Fruit fly (Drosophila melanogaster) whole organism, embryonic: ENCODE data around the gene Rh2.

Experiments
- Antp ChIP-seq: fragments of 200-800 bp; sonication (Bioruptor generic); optimal IDR thresholded peaks from 3 replicates; lab custom pipeline; 2016; ENCODE audit warnings: missing biosample characterization, missing genetic modification characterization
- Bteb2 ChIP-seq: fragments of 200-800 bp; sonication (Bioruptor generic); optimal IDR thresholded peaks from 2 replicates; lab custom pipeline; 2016; ENCODE audit warnings: missing biosample characterization, missing genetic modification characterization
- CG11560 ChIP-seq: fragments of 200-800 bp; sonication (Bioruptor generic); IDR thresholded peaks from 3 replicates; pipeline ENCODE4 v1.3.6; 2022; ENCODE audit warnings: missing biosample characterization, missing genetic modification characterization
- CG14441 ChIP-seq: fragments of 200-800 bp; sonication (Bioruptor generic); IDR thresholded peaks from 2 replicates; pipeline ENCODE4 v1.3.6; 2022; ENCODE audit warnings: missing biosample characterization, missing genetic modification characterization
- CG15479 ChIP-seq: fragments of 200-800 bp; sonication (Bioruptor generic); optimal IDR thresholded peaks from 3 replicates; lab custom pipeline; 2019; ENCODE audit warnings: missing biosample characterization, mild to moderate bottlenecking, missing genetic modification characterization, moderate library complexity
- CG15696 ChIP-seq: fragments of 200-800 bp; sonication (Bioruptor generic); optimal IDR thresholded peaks from 2 replicates; lab custom pipeline; 2019; ENCODE audit warnings: missing biosample characterization, mild to moderate bottlenecking, missing genetic modification characterization, moderate library complexity
- CG17361 ChIP-seq: fragments of 200-800 bp; sonication (Bioruptor generic); IDR thresholded peaks from 3 replicates; pipeline ENCODE4 v1.3.6; 2022; ENCODE audit warnings: missing biosample characterization, missing genetic modification characterization
- CG18011 ChIP-seq: fragments of 200-800 bp; sonication (Bioruptor generic); optimal IDR thresholded peaks from 2 replicates; lab custom pipeline; 2017; ENCODE audit warnings: missing biosample characterization, missing genetic modification characterization, mild to moderate bottlenecking, moderate library complexity, missing genotype
- CG2116 ChIP-seq: fragments of 200-800 bp; sonication (Bioruptor generic); optimal IDR thresholded peaks from 3 replicates; lab custom pipeline; 2018; ENCODE audit warnings: missing biosample characterization, mild to moderate bottlenecking, missing genetic modification characterization
- CG2199 ChIP-seq: fragments of 200-800 bp; sonication (Bioruptor generic); IDR thresholded peaks from 3 replicates; pipeline ENCODE4 v1.3.6; 2022; ENCODE audit warnings: missing biosample characterization, missing genetic modification characterization
- CG30403 ChIP-seq: fragments of 200-800 bp; sonication (Bioruptor generic); optimal IDR thresholded peaks from 3 replicates; lab custom pipeline; 2016; ENCODE audit warnings: missing biosample characterization, missing genetic modification characterization
- CG3065 ChIP-seq: fragments of 200-800 bp; sonication (Bioruptor generic); optimal IDR thresholded peaks from 2 replicates; lab custom pipeline; 2016; ENCODE audit warnings: missing biosample characterization, missing genetic modification characterization
- CG3281 ChIP-seq: fragments of 200-800 bp; sonication (Bioruptor generic); optimal IDR thresholded peaks from 3 replicates; lab custom pipeline; 2017; ENCODE audit warnings: missing biosample characterization, mild to moderate bottlenecking, missing genetic modification characterization
- CG34224 ChIP-seq: fragments of 200-800 bp; sonication (Bioruptor generic); IDR thresholded peaks from 3 replicates; pipeline ENCODE4 v1.3.6; 2022; ENCODE audit warnings: missing biosample characterization, missing genetic modification characterization; ENCODE audit not compliant: partially characterized antibody
- CG4854 ChIP-seq: fragments of 200-800 bp; sonication (Bioruptor generic); optimal IDR thresholded peaks from 2 replicates; lab custom pipeline; 2016; ENCODE audit warnings: missing biosample characterization, missing genetic modification characterization, inconsistent platforms
- CG6654 ChIP-seq: fragments of 200-800 bp; sonication (Bioruptor generic); optimal IDR thresholded peaks from 2 replicates; lab custom pipeline; 2017; ENCODE audit warnings: missing biosample characterization, mild to moderate bottlenecking, missing genetic modification characterization
- CG7786 ChIP-seq: fragments of 200-800 bp; sonication (Bioruptor generic); optimal IDR thresholded peaks from 2 replicates; lab custom pipeline; 2016; ENCODE audit warnings: missing biosample characterization, missing genetic modification characterization
- CG7928 ChIP-seq: fragments of 200-800 bp; sonication (Bioruptor generic); optimal IDR thresholded peaks from 2 replicates; lab custom pipeline; 2017; ENCODE audit warnings: missing biosample characterization, mild to moderate bottlenecking, missing genetic modification characterization
- CG8944 ChIP-seq: fragments of 200-800 bp; sonication (Bioruptor generic); optimal IDR thresholded peaks from 3 replicates; lab custom pipeline; 2016; ENCODE audit warnings: missing biosample characterization, missing genetic modification characterization
- CG9215 ChIP-seq: fragments of 200-800 bp; sonication (Bioruptor generic); IDR thresholded peaks from 2 replicates; pipeline ENCODE4 v1.3.6; 2022; ENCODE audit warnings: missing biosample characterization, missing genetic modification characterization
- CG9797 ChIP-seq: fragments of 200-800 bp; sonication (Bioruptor generic); optimal IDR thresholded peaks from 3 replicates; lab custom pipeline; 2018; ENCODE audit warnings: missing biosample characterization, mild to moderate bottlenecking, missing genetic modification characterization
- CoRest ChIP-seq: fragments of 200-800 bp; sonication (Bioruptor generic); optimal IDR thresholded peaks from 3 replicates; lab custom pipeline; 2018; ENCODE audit warnings: missing biosample characterization, mild to moderate bottlenecking, missing genetic modification characterization, moderate library complexity
- Deaf1 ChIP-seq: fragments of 200-800 bp; optimal IDR thresholded peaks from 3 replicates; lab custom pipeline; 2019; ENCODE audit warnings: missing biosample characterization, mild to moderate bottlenecking, missing genetic modification characterization, moderate library complexity
- Doc2 ChIP-seq: fragments of 200-800 bp; sonication (Bioruptor generic); IDR thresholded peaks from 2 replicates; pipeline ENCODE4 v1.3.6; 2022; ENCODE audit warnings: missing biosample characterization, missing genetic modification characterization
- Drgx ChIP-seq: fragments of 200-800 bp; sonication (Bioruptor generic); IDR thresholded peaks from 2 replicates; pipeline ENCODE4 v1.3.6; 2022; ENCODE audit warnings: missing biosample characterization, missing genetic modification characterization
- GATAe ChIP-seq: fragments of 200-800 bp; sonication (Bioruptor generic); conservative IDR thresholded peaks from 2 replicates; pipeline ENCODE4 v1.3.6; 2022; ENCODE audit warnings: missing biosample characterization, missing genetic modification characterization
- HLH3B ChIP-seq: fragments of 200-800 bp; sonication (Bioruptor generic); IDR thresholded peaks from 2 replicates; pipeline ENCODE4 v1.3.6; 2022; ENCODE audit warnings: missing biosample characterization, missing genetic modification characterization
- Hr51 ChIP-seq, 2 experiments: fragments of 200-800 bp; sonication (Bioruptor generic); optimal IDR thresholded peaks; 2 replicates in 1 of 2; 3 replicates in 1 of 2; lab custom pipeline; 2016 to 2018; ENCODE audit warnings: missing biosample characterization in 2 of 2, missing genetic modification characterization in 2 of 2, mild to moderate bottlenecking in 1 of 2, moderate library complexity in 1 of 2
- Lhr ChIP-seq: fragments of 200-800 bp; sonication (Bioruptor generic); optimal IDR thresholded peaks from 3 replicates; lab custom pipeline; 2017; ENCODE audit warnings: mild to moderate bottlenecking, missing biosample characterization, missing genetic modification reagents, missing genetic modification characterization
- Mrtf ChIP-seq: fragments of 200-800 bp; sonication (Bioruptor generic); IDR thresholded peaks from 3 replicates; pipeline ENCODE4 v1.3.6; 2022; ENCODE audit warnings: missing biosample characterization, missing genetic modification characterization
- PHDP ChIP-seq: fragments of 200-800 bp; sonication (Bioruptor generic); optimal IDR thresholded peaks from 3 replicates; lab custom pipeline; 2018; ENCODE audit warnings: missing biosample characterization, mild to moderate bottlenecking, missing genetic modification characterization, moderate library complexity
- Sin3A ChIP-seq: fragments of >200 bp; optimal IDR thresholded peaks from 2 replicates; lab custom pipeline; 2018
- ara ChIP-seq: fragments of 200-800 bp; sonication (Bioruptor generic); IDR thresholded peaks from 2 replicates; pipeline ENCODE4 v1.3.6; 2022; ENCODE audit warnings: missing biosample characterization, missing genetic modification characterization
- bbx ChIP-seq: fragments of 200-800 bp; sonication (Bioruptor generic); IDR thresholded peaks from 2 replicates; pipeline ENCODE4 v1.3.6; 2022; ENCODE audit warnings: missing biosample characterization, missing genetic modification characterization; ENCODE audit not compliant: partially characterized antibody
- crol ChIP-seq: fragments of 200-800 bp; sonication (Bioruptor generic); IDR thresholded peaks from 2 replicates; pipeline ENCODE4 v1.3.6; 2022; ENCODE audit warnings: missing biosample characterization, missing genetic modification characterization
- dm ChIP-seq: fragments of 200-800 bp; sonication (Bioruptor generic); optimal IDR thresholded peaks from 3 replicates; lab custom pipeline; 2016; ENCODE audit warnings: missing biosample characterization, missing genetic modification characterization
- eve ChIP-seq, 2 experiments: fragments of >200 bp; optimal IDR thresholded peaks; 2 replicates each; lab custom pipeline; 2017; ENCODE audit warnings: missing biosample characterization in 2 of 2, missing genetic modification characterization in 2 of 2
- ftz-f1 ChIP-seq: fragments of 200-800 bp; sonication (Bioruptor generic); optimal IDR thresholded peaks from 2 replicates; lab custom pipeline; 2016; ENCODE audit warnings: missing biosample characterization, missing genetic modification characterization
- gcm2 ChIP-seq: fragments of 200-800 bp; sonication (Bioruptor generic); optimal IDR thresholded peaks from 2 replicates; lab custom pipeline; 2016; ENCODE audit warnings: missing biosample characterization, missing genetic modification characterization
- kni ChIP-seq: fragments of 200-800 bp; sonication (Bioruptor generic); optimal IDR thresholded peaks from 3 replicates; lab custom pipeline; 2017; ENCODE audit warnings: mild to moderate bottlenecking, missing biosample characterization, missing genetic modification reagents, missing genetic modification characterization
- mirr ChIP-seq: fragments of 200-800 bp; sonication (Bioruptor generic); optimal IDR thresholded peaks from 3 replicates; lab custom pipeline; 2018; ENCODE audit warnings: missing biosample characterization, mild to moderate bottlenecking, missing genetic modification characterization
- nmo ChIP-seq: fragments of 200-800 bp; sonication (Bioruptor generic); optimal IDR thresholded peaks from 2 replicates; lab custom pipeline; 2018; ENCODE audit warnings: missing biosample characterization, mild to moderate bottlenecking, missing genetic modification characterization, moderate library complexity
- onecut ChIP-seq: fragments of 200-800 bp; sonication (Bioruptor generic); IDR thresholded peaks from 2 replicates; pipeline ENCODE4 v1.3.6; 2022; ENCODE audit warnings: missing biosample characterization, missing genetic modification characterization
- pho ChIP-seq: fragments of 200-800 bp; sonication (Bioruptor generic); optimal IDR thresholded peaks from 2 replicates; lab custom pipeline; 2016; ENCODE audit warnings: missing biosample characterization, missing genetic modification characterization
- psq ChIP-seq: fragments of 200-800 bp; sonication (Bioruptor generic); optimal IDR thresholded peaks from 2 replicates; lab custom pipeline; 2017; ENCODE audit warnings: missing biosample characterization, missing genetic modification characterization
- row ChIP-seq: fragments of 200-800 bp; sonication (Bioruptor generic); IDR thresholded peaks from 3 replicates; pipeline ENCODE4 v1.3.6; 2022; ENCODE audit warnings: missing biosample characterization, missing genetic modification characterization
- sna ChIP-seq: fragments of 200-800 bp; sonication (Bioruptor generic); IDR thresholded peaks from 2 replicates; pipeline ENCODE4 v1.3.6; 2022; ENCODE audit warnings: missing biosample characterization, missing genetic modification characterization; ENCODE audit not compliant: partially characterized antibody
- sug ChIP-seq: fragments of 200-800 bp; optimal IDR thresholded peaks from 2 replicates; lab custom pipeline; 2019; ENCODE audit warnings: missing biosample characterization, mild to moderate bottlenecking, missing genetic modification characterization, moderate library complexity
- trh ChIP-seq: fragments of 200-800 bp; sonication (Bioruptor generic); optimal IDR thresholded peaks from 2 replicates; lab custom pipeline; 2016; ENCODE audit warnings: missing biosample characterization, missing genetic modification characterization
- vvl ChIP-seq: fragments of 200-800 bp; sonication (Bioruptor generic); IDR thresholded peaks from 2 replicates; pipeline ENCODE4 v1.3.6; 2022; ENCODE audit warnings: missing biosample characterization, missing genetic modification characterization
- zfh2 ChIP-seq: fragments of 200-800 bp; sonication (Bioruptor generic); optimal IDR thresholded peaks from 2 replicates; lab custom pipeline; 2016; ENCODE audit warnings: missing biosample characterization, missing genetic modification characterization

Gene Rh2

DNA sequence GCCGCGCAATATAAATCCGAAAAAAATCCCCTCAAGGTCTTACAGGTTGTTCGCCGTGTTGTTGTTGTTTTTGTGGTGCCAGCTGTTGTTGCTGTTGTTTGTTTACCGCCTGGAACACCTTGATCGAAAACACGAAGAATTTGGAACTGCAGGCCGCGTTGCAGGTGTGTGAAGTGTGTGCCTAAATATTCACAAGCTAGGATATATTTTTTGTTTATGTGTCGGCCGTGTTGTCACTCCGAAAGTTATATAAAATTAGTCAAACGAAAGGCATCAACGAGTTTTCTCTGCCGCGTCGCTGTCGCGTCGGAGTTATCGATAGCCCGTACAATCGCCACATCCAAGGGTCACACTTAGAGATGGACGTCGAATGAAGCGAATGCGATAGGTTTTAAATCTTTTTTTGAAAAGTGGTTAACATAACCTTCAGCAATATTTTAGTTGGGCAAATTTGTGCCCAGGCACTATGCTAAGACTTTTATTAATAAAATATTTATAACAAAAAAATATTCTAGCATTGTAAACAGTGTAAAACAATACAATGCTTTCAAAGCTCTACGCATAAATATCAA, 29.2 kb downstream of the Rh2 start, which contains the start of gene Mpc1 (continued):
- TF ChIP-seq row (GFP tag; lab: Robert Waterston, UW) (peak; percentile 86), CG17361 (GFP tag; lab: Robert Waterston, UW) (no peak; the same call in 2 of the 3 replicates), PHDP (no peak), sna (GFP tag; lab: Robert Waterston, UW) (0 out of 2 replicates have a peak, but pooled peaks have one; percentile 64), Drgx (GFP tag; lab: Robert Waterston, UW) (no peak), pho (GFP tag; lab: Kevin White, UChicago) (no peak), GATAe (GFP tag; lab: Robert Waterston, UW) (no peak), CG3065 (GFP tag; lab: Kevin White, UChicago) (no peak), gcm2 (GFP tag; lab: Kevin White, UChicago) (no peak), Lhr (GFP tag; lab: Kevin White, UChicago) (no peak), eve (GFP tag; optimal IDR thresholded peaks at IDR 0.05; lab: Kevin White, UChicago) (no peak), CG3281 (GFP tag; lab: Kevin White, UChicago) (no peak), Deaf1 (tag; lab: Kevin White, UChicago) (no peak), ara (GFP tag; lab: Robert Waterston, UW) (no peak), psq (GFP tag; lab: Kevin White, UChicago) (no peak), CG7786 (GFP tag; lab: Kevin White, UChicago) (no peak), CG15479 (GFP tag; lab: Kevin White, UChicago) (no peak), CG6654 (GFP tag; lab: Kevin White, UChicago) (no peak), Antp (GFP tag; lab: Kevin White, UChicago) (no peak), CG7928 (GFP tag; lab: Kevin White, UChicago) (no peak), Bteb2 (no peak), CG11560 (no peak), ftz-f1 (GFP tag; lab: Kevin White, UChicago) (peak; percentile 92), nmo (GFP tag; lab: Kevin White, UChicago) (peak; percentile 22), CG2199 (GFP tag; lab: Robert Waterston, UW) (no peak), CoRest (no peak), CG9215 (GFP tag; lab: Robert Waterston, UW) (no peak; the same call in 1 of the 2 replicates), crol (GFP tag; lab: Robert Waterston, UW) (no peak), Sin3A (lab: Kevin White, UChicago) (peak; percentile 12), CG9797 (GFP tag; lab: Kevin White, UChicago) (peak; percentile 67), sug (peak; percentile 22), Hr51 (GFP tag; optimal IDR thresholded peaks at IDR 0.05; lab: Kevin White, UChicago) (no peak), zfh2 (no peak), mirr (peak; percentile 2), vvl (GFP tag; lab: Robert Waterston, UW) (no peak; the same call in 1 of the 2 replicates), onecut (GFP tag; lab: Robert Waterston, UW) (no peak; the same call in 1 of the 2 replicates), kni (GFP tag; lab: Kevin White, UChicago) (no peak), HLH3B (GFP tag; lab: Robert Waterston, UW) (no peak), CG4854 (GFP tag; lab: Kevin White, UChicago) (no peak), dm (no peak), CG8944 (GFP tag; lab: Kevin White, UChicago) (no peak), CG34224 (peak; percentile 67; the same call in 1 of the 3 replicates), CG18011 (GFP tag; lab: Kevin White, UChicago) (no peak), CG15696 (tag; lab: Kevin White, UChicago) (peak; percentile 4), CG30403 (GFP tag; lab: Kevin White, UChicago) (no peak), bbx (GFP tag; lab: Robert Waterston, UW) (peak; percentile 83), Doc2 (GFP tag; lab: Robert Waterston, UW) (no peak), trh (no peak), Mrtf (GFP tag; lab: Robert Waterston, UW) (no peak), CG14441 (GFP tag; lab: Robert Waterston, UW) (no peak), CG2116 (no peak)
